Worm (Caenorhabditis elegans) whole organism, L4/young adult: ENCODE measurements around the gene msd-4.

ENCODE experiments used
- dao-5 ChIP-seq: sonication (generic microtip); optimal IDR thresholded peaks from 2 replicates; lab custom pipeline; 2016; ENCODE audit warnings: missing genotype, missing genetic modification characterization, moderate library complexity, missing compliant biosample characterization
- him-1 ChIP-seq: sonication (generic microtip); optimal IDR thresholded peaks from 2 replicates; lab custom pipeline; 2016; ENCODE audit warnings: missing genotype, missing genetic modification reagents, missing genetic modification characterization, missing compliant biosample characterization

- no peak for TF ChIP-seq dao-5
- no peak for TF ChIP-seq him-1 (tag; lab: Kevin White, UChicago)
These were observed 10.9 kb upstream of the msd-4 start, which contains the start of gene C35D10.1 for ce11 chrIII:4879445-4879844.
